Worm (Caenorhabditis elegans) whole organism, L4/young adult: ENCODE results near the gene adm-4.

Experiments
- W03F9.2 ChIP-seq: fragments of 150-350 bp; optimal IDR thresholded peaks from 2 replicates; lab custom pipeline; 2014; ENCODE audit warnings: missing biosample characterization, missing genetic modification characterization
- dao-5 ChIP-seq: sonication (generic microtip); optimal IDR thresholded peaks from 2 replicates; lab custom pipeline; 2016; ENCODE audit warnings: missing genotype, missing genetic modification characterization, moderate library complexity, missing compliant biosample characterization
- him-1 ChIP-seq: sonication (generic microtip); optimal IDR thresholded peaks from 2 replicates; lab custom pipeline; 2016; ENCODE audit warnings: missing genotype, missing genetic modification reagents, missing genetic modification characterization, missing compliant biosample characterization

ce11 chrX:7825707-7826106 is 27.6 kb upstream of the adm-4 start:
- TF ChIP-seq W03F9.2 (tag; lab: Kevin White, UChicago) (no peak), dao-5 (tag; lab: Kevin White, UChicago) (no peak), him-1 (tag; lab: Kevin White, UChicago) (no peak)
